Fruit fly (Drosophila melanogaster): Measurements from ENCODE around the gene Dhrs4.

Gene Dhrs4

DNA sequence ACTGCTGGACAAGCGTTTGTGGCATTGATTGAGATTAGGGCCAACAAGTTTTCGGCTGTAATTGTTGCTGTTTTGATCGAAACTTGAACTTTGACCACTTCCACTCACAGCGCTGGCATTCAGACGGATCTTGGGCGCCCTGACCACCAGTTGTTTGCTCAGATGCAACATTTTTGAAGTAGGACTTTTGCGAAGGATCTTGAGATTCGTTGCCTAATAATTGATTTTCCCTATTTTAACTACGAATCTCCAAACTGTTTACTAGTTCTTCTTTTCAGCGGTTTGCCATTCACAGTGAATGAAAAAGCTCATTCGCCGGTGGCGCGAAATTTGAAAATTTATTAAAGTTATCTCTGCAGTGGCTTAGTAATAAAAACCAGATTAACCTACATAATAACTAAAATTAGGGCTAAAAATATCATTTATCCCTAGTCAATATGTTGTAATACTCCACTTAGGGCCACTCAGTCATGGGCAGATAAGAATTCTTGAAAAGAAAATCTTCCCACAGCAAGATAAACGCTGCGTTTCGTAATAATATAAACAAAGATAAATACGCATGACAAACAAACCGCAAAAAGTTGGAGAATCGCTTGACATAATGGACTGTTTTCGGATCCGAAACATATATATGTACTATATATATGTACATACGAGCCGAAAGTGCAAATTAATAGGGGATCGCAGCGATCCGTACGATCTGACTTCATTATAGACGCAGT is at the start of gene Dhrs4, which contains the start of gene Gdap1:
TSS of gene Dhrs4 (minus strand) at position 267 of the 722 bp plus-strand sequence.
TSS of gene Gdap1 (plus strand) at position 574 of the 722 bp plus-strand sequence.
- no peak for TF ChIP-seq CTCF (optimal IDR thresholded peaks at IDR 0.05)
- no peak for TF ChIP-seq CG8478 (optimal IDR thresholded peaks at IDR 0.05)

DNA sequence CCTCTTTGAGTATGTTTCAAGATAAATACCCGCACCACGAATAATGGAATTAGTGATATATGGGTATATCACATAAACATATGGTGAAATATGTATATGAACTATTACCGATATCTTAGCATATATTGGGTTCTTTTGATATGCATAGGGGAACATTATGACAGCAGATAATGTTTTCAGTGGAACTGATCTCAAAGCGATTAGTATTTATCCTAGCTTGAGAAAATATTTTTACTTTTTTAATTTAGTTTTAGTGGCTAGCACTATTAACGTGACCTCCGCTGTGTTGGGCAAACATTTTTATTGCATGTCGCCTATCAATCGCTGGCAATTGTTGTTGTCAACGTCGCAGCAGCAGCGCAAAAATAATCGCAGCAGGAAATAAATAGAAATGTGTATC is 47.0 kb upstream of the Dhrs4 start:
- TF ChIP-seq CTCF (optimal IDR thresholded peaks at IDR 0.05) (no peak), CG8478 (optimal IDR thresholded peaks at IDR 0.05) (no peak)

DNA sequence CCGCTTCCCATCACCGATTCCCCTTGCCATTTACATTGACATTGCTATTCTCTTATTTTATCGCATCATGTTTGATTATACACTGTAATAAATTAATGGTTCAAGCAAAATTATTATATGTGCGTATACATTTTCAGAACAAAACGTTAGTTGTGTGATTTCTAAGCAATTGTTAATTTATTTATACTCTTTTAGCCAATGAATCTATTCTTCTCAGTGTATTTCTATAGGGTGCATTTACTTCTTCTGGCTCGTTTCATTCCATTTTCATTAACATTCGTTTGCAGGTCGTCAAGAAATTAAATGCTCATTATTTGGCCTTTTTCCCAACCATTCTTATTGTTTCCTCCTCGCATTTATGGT is 46.1 kb upstream of the Dhrs4 start:
- TF ChIP-seq CG8478 (optimal IDR thresholded peaks at IDR 0.05) = no peak
- no peak for TF ChIP-seq CTCF (optimal IDR thresholded peaks at IDR 0.05)

DNA sequence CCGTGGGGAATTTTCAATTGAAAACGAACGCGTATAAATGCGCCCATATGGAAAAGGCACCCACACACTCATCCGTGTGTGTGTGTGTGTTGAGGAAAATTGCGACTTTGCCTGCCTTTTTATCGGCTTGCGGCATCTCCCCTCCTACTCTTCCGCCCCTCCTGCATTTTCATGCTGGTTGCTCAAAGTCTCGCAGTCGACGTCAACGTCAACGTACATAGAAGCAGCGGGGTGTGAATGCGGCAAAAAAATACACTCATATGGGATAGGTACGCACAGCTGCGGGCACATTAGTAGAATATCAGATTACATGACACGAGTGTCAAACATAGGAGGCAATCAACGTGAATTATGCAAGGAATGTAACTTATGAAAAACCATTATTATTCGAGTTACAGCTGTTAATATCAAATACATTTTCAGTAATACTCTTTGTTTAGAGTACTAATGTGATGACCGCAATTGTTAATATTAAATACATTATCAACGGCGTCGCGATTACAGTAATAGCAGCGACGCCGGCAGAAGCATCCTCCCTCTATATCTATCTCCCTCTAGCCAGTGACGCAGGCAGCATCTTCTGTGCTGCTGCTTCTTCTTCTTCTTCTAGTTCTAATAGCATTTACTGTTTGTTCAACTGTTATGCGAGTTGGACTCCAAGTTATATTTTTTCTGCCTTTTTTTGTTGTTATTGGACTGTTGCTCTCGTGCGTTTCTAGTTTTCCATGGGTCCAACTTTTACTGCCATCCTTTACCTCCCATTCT is 45.5 kb upstream of the Dhrs4 start:
- TF ChIP-seq CTCF (optimal IDR thresholded peaks at IDR 0.05) (no peak), CG8478 (optimal IDR thresholded peaks at IDR 0.05) (no peak)

DNA sequence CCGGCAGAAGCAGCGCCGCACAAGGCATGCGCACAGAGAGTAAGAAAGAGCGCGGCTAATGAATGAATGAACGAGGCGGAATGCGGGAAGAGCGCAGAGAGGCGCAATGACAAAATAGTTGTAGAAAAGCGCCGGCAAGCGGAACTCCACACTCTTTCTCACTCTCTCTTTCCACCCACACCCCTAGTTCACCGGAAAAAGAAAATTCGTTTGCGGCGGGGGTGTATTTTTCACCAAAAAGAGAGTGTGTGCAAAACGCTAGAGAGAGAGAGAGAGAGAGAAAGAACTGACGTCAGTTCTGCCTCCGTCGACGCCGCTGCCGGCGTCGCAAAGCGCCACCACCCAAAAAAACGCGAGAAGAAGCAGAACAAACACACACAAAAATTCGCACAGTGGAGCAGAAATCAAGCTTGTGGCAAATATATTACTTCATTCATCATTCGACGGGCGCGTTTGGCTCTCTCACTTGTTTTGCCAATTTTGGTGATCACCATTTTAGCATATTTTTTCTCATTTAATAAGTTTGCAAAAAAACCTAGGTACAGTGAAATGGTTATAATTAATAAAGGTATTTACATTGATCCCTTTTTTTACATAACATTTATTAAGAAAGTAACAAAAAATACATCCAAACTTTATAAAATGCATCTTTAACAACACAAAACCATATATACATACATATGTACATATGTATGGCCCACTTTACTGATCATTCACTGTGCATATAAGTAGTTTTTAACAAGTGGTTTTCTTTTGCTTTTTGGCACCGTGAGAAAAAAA is 43.6 kb upstream of the Dhrs4 start:
- TF ChIP-seq CG8478 (optimal IDR thresholded peaks at IDR 0.05) = no peak
- no peak for TF ChIP-seq CTCF (optimal IDR thresholded peaks at IDR 0.05)

DNA sequence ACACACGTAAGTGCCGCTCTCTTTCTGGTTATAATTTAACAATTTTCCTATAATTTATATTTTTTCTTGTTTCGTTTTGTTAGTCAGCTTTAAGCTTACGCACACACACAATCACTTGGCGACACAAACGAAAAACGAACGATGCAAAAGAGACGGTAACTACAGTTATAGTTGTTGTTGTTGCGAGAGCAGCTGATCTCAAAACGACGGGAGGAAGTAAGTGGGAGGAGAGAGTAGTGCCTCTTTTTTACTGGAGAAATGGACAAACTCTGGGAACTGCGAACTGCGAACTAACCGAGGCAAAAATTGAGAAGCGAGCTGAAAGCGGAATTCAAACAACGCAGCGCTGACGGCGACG is 43.0 kb upstream of the Dhrs4 start:
- TF ChIP-seq CG8478 (optimal IDR thresholded peaks at IDR 0.05) (no peak), CTCF (optimal IDR thresholded peaks at IDR 0.05) (no peak)

DNA sequence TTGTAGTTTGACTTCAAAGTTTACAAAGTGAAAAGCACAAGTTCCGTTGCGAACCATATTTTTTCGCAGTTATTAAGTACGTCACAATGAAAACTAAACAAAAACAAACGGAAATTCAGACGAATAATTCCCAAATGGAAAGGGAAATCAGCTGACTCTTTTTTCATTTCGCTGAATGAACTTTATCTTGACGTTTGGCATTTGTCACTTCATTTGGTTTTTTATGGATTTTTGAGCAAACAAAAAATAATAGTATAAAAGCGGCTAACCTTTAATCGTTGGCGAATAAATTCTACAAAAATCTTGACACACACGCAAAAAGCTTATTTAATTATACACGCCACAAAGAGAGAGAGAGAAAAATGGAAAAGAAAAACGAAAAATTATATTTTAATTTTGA is 42.2 kb upstream of the Dhrs4 start:
- TF ChIP-seq CTCF (optimal IDR thresholded peaks at IDR 0.05) = no peak
- no peak for TF ChIP-seq CG8478 (optimal IDR thresholded peaks at IDR 0.05)

DNA sequence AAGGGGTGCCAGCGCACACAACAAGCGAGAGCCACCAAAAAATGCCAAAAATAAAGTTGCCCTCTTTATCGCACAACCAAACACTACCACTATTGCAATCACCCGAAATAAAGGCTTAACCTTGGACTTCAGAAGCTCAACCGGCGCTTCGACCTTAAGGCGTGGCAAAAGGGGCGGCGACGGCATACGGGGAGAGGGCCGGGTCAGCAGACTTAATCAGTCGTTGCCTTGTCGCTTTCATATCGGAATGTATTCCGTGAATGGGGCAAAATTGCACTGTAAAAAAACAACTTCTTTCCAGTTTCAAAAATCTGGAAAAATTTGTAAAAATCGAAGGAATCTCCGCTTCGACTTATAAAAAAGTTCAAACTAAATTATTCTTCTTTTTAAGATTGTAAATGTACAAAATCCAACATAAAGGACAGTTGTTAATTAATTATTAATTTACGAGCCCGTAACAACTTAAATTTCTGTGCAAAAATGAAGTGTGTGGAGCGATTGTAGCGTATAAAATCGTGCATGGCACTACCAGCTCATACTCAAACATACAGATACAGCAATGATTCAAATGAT is 41.6 kb upstream of the Dhrs4 start:
- TF ChIP-seq CG8478 (optimal IDR thresholded peaks at IDR 0.05) (no peak), CTCF (optimal IDR thresholded peaks at IDR 0.05) (no peak)

DNA sequence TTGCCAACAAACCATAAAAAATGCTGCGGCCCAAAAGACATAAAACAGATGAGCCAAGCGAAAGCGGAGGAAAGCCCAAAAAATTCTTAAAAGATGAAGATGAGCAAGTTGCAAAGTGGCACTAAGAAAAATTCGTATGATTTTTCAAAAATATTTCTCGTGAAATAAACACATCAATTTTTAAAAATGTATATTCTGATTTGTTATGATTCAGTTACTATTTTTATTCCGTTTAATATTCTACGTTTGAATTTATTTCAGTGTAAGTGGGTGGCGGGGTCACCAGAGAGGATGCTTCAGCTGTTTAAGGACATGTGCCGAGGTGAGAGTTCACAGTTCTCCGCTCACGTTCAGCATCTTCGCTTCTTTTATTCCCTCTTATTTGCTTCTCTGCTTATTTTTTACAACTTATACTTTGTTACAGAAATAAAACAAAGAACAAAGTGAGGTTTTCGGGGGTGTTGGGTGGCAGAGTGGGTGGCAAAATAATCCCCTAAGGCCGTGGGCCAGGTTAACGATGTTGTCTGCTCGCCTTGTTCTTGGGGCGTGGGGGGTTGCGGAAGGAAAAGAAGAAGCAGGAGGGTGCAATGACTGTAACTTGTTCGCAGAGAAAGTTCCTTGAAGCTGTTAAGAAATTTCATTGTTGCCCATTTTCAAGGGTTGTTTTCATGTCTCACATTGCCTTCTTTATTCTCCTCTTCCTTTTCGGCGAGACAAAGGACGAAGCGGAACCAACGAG is 41.0 kb upstream of the Dhrs4 start:
- TF ChIP-seq CG8478 (optimal IDR thresholded peaks at IDR 0.05) (no peak), CTCF (optimal IDR thresholded peaks at IDR 0.05) (no peak)

DNA sequence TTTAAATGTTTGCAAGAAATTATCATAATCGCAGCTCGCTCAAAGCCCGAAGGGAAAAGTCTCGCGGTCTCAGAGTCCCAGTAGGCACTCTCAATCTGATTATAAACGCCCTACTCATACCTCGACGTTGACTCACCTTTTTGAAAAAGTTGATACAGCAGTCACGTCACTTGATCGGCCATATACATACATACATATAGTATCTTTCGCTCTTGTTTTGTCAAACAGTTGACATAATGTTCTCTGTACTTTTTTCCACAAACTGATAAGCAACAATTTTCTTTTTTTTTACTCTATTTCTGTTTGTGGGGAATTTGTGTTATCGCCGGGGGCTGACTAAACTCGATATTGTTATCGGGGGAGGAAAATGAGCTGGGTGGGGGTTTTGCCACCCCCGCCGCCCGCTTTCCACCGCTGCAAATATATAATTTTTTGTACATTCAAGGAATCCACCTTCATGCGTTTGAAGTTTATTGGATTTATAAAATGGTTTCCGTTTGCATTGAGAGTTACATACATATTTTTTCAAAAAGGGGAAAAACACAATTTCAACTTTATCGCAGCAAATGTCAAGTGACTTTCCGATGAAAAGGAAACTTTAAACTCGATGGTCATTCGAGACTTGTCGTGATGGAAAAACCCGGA is 39.6 kb upstream of the Dhrs4 start:
- TF ChIP-seq CTCF (optimal IDR thresholded peaks at IDR 0.05) = no peak
- TF ChIP-seq CG8478 (optimal IDR thresholded peaks at IDR 0.05) = no peak

DNA sequence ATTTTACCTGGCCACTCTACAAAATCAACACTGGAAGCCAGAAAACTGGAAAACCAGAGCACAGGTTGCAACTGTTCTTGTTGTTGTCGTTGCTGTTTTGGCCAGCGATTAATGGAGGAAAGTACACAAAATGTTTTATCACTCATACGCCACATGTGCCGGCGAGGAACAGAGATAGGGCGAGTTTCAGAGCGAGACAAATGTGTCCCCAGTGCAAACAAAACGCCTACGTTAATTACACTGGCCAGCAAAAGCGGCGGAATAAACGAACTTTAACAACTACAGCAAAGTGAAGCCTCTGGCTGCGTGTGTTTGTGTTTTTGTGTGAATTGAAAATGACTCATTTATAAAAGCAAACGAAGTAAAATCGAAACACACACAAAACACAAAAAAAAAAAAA is 38.7 kb upstream of the Dhrs4 start:
- TF ChIP-seq CG8478 (optimal IDR thresholded peaks at IDR 0.05) (no peak), CTCF (optimal IDR thresholded peaks at IDR 0.05) (no peak)

DNA sequence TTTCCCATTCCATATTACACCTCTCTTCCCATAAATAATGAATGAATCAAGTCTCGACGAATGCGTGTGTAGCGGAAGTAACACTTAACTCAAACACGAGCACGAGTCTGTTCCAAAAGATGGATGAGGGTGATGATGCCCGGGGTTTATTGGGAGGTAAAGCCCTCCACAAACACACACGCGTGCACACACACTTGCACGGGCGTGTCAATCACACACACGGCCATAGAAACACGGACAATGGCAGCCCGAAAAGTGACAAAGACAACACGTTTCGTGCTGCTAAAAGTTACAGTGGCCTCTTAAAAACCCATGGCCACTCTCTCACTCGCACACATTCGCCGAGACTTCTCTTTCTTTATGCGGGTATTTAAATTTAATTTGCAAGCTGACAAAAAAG is 37.5 kb upstream of the Dhrs4 start:
- TF ChIP-seq CTCF (optimal IDR thresholded peaks at IDR 0.05) (no peak), CG8478 (optimal IDR thresholded peaks at IDR 0.05) (no peak)

DNA sequence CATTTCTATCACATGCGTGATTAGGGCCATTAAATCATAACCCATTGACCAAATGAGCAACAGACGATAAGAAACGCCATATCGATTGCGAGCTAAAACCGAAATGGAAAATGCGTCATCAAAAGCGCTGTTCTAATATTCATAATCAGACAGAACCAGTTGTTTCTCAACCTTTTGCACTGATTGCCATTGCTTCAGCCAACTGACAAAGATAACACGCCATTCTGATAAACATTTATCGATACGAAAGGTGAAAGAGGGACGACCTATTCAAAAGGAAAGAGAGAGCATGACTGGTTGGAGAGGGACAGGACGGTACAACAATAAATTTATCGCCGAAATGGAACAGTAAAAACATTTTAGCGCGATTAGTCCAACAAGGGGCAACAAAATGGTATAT is 35.3 kb upstream of the Dhrs4 start:
- TF ChIP-seq CG8478 (optimal IDR thresholded peaks at IDR 0.05) = no peak
- TF ChIP-seq CTCF (optimal IDR thresholded peaks at IDR 0.05) = no peak

DNA sequence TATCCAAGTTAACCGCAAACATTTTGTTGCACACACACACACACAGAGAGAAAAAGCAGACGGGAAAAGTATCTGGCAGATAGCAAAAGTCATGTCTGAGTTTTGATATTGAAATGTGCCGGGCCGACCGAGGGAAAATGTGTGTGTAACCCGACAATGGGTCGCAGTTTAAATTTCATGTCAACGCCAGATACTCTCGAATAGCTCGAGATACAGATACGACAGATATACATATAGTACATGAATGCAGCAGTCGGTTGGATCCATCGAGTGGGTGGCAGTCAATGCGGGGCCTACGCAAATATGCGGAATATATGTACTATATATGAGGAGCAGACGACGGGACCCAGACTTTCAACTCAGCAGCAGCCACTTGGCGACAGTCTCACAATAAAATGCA is 34.6 kb upstream of the Dhrs4 start:
- TF ChIP-seq CTCF (optimal IDR thresholded peaks at IDR 0.05) = no peak
